Worm (Caenorhabditis elegans): ENCODE results near the gene Y62F5A.9.

DNA sequence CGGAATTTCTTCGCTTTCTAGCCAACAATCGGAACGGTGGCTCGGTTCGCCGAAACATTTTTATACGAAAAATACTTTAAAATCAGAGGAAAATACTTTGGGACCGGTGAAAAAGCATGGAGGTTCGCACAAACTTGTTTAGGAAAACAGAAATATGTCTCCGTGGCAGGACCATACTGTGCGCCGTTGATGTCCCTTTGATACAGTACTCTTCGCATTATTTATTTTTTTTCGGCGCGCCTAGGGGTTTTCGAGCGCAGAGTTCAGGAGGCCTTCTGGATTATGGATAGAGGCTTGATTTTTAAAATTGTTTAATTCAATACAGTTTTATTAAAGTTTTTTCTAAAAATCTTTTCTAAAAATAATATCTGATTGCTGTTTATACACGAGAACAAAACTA lies 6.1 kb upstream of the Y62F5A.9 start, which contains the start of gene F54D5.9:
- TF ChIP-seq tra-4 (tag; optimal IDR thresholded peaks at IDR 0.05) (no peak), pes-1 (GFP tag; IDR thresholded peaks at IDR 0.05) (no peak), flt-1 (GFP tag; IDR thresholded peaks at IDR 0.05) (no peak), sea-1 (GFP tag; conservative IDR thresholded peaks at IDR 0.05) (no peak)
